Worm (Caenorhabditis elegans): Measurements from ENCODE around the gene srw-42.
"Not testable (repeated sequence)": the region's sequence is repeated elsewhere in the genome, so short reads cannot be mapped to it uniquely, and the experiment has no call there.

Gene srw-42

DNA sequence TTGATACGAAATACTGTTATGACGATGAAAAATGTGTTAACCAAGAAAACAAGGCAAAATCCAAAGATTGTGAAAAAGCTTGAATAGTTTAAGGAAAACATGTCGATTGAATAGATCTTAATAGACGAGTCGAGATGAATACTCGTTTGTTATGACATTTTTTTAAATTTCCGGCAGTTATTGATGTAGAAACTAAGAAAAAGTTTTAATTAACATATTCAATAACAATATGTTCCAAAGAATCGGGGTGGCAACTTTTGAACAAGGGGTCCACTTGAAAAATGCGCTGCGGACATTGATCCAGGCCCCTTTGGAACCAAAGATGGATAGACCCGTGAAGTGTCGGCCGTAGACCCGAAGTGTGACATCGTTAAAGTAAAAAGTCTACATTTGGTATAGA is 22.4 kb downstream of the srw-42 start, which contains the start of gene str-61:
str-61 (minus strand) TSS at position 101 of the 400 bp plus-strand sequence.
- TF ChIP-seq ceh-82 (tag; optimal IDR thresholded peaks at IDR 0.05), result no peak
- TF ChIP-seq jun-1 (tag; optimal IDR thresholded peaks at IDR 0.05), result no peak
- TF ChIP-seq zag-1 (tag; optimal IDR thresholded peaks at IDR 0.05), result no peak
- TF ChIP-seq R02D3.7 (tag; optimal IDR thresholded peaks at IDR 0.05), result no peak
- TF ChIP-seq ceh-16 (tag; optimal IDR thresholded peaks at IDR 0.05), result no peak
- TF ChIP-seq nhr-43 (tag; optimal IDR thresholded peaks at IDR 0.05; ENCODE audit: poor library complexity, severe bottlenecking), result no peak

DNA sequence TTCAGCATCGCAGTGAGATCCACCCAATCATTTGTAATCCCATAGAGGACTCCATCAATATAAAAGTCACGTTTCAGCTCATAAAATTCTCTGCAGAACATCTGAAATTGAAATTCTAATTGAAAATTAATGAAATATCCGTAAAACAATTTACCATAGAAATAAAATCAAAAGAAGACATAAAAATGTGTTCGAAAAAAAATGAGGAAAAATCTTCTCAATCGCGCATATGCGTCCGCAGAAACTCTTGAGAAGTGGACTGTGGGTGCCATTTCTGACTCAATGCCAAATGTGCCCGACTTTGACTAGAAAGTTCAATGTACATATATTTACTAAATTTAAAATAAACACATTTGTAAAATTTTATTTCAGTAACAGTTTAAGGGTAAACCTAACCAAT is 25.2 kb downstream of the srw-42 start, which contains the start of gene F14F8.9:
F14F8.9 (minus strand) TSS at position 101 of the 400 bp plus-strand sequence.
- no peak for TF ChIP-seq elt-2 (tag; optimal IDR thresholded peaks at IDR 0.05)
- no peak for TF ChIP-seq fkh-10 (GFP tag; optimal IDR thresholded peaks at IDR 0.05)
- TF ChIP-seq nhr-43 (tag; optimal IDR thresholded peaks at IDR 0.05; ENCODE audit: poor library complexity, severe bottlenecking), result no peak
- no peak for TF ChIP-seq nhr-25 (tag; optimal IDR thresholded peaks at IDR 0.05)
- TF ChIP-seq unc-39 (tag; optimal IDR thresholded peaks at IDR 0.05), result no peak
- TF ChIP-seq sea-2 (GFP tag; optimal IDR thresholded peaks at IDR 0.05), result no peak
- TF ChIP-seq jun-1 (tag; optimal IDR thresholded peaks at IDR 0.05), result no peak
- TF ChIP-seq snpc-4 (tag; optimal IDR thresholded peaks at IDR 0.05), result no peak
- no peak for TF ChIP-seq ama-1 (optimal IDR thresholded peaks at IDR 0.05)
- TF ChIP-seq daf-12 (tag; optimal IDR thresholded peaks at IDR 0.05), result no peak
- no peak for TF ChIP-seq R02D3.7 (tag; optimal IDR thresholded peaks at IDR 0.05)
- TF ChIP-seq ztf-11 (tag; optimal IDR thresholded peaks at IDR 0.05), result no peak
- no peak for TF ChIP-seq lin-15B (tag; optimal IDR thresholded peaks at IDR 0.05)

- no peak for TF ChIP-seq eor-1 (tag; optimal IDR thresholded peaks at IDR 0.05)
- TF ChIP-seq daf-12 (tag; optimal IDR thresholded peaks at IDR 0.05), result no peak
- no peak for TF ChIP-seq nhr-11 (tag; optimal IDR thresholded peaks at IDR 0.05)
- TF ChIP-seq aly-2 (tag; optimal IDR thresholded peaks at IDR 0.05), result no peak
- TF ChIP-seq jun-1 (tag; optimal IDR thresholded peaks at IDR 0.05), result no peak
- no peak for TF ChIP-seq hmg-11 (tag; optimal IDR thresholded peaks at IDR 0.05)
- TF ChIP-seq ama-1 (optimal IDR thresholded peaks at IDR 0.05), result no peak
- no peak for TF ChIP-seq lsy-12 (tag; optimal IDR thresholded peaks at IDR 0.05)
- TF ChIP-seq ceh-9 (tag; optimal IDR thresholded peaks at IDR 0.05), result no peak
- no peak for TF ChIP-seq zag-1 (tag; optimal IDR thresholded peaks at IDR 0.05)
- no peak for TF ChIP-seq snpc-4 (tag; optimal IDR thresholded peaks at IDR 0.05)
- TF ChIP-seq fkh-10 (GFP tag; optimal IDR thresholded peaks at IDR 0.05), result no peak
- TF ChIP-seq nhr-67 (tag; optimal IDR thresholded peaks at IDR 0.05), result no peak
- TF ChIP-seq elt-2 (tag; optimal IDR thresholded peaks at IDR 0.05), result no peak
- TF ChIP-seq nhr-77 (tag; optimal IDR thresholded peaks at IDR 0.05), result no peak
- TF ChIP-seq lin-39 (tag; optimal IDR thresholded peaks at IDR 0.05), result no peak
- TF ChIP-seq nfya-1 (tag; optimal IDR thresholded peaks at IDR 0.05; ENCODE audit: insufficient read depth), result no peak
These were observed 27.0 kb downstream of the srw-42 start, which contains the start of gene F14F8.14 for ce11 chrV:16666647-16667046. Gene F14F8.14, minus strand, starts transcription at chrV:16666747.

- TF ChIP-seq sea-2 (GFP tag; optimal IDR thresholded peaks at IDR 0.05); pha-4 (tag; optimal IDR thresholded peaks at IDR 0.05); unc-62 (GFP tag; optimal IDR thresholded peaks at IDR 0.05): not testable (repeated sequence)
These were observed 32.8 kb downstream of the srw-42 start, which contains the start of gene Y70C5B.2 for ce11 chrV:16660816-16661215. Gene Y70C5B.2, minus strand, starts transcription at chrV:16660916.

- not testable (repeated sequence) for TF ChIP-seq ceh-16, elt-1, ceh-9 (tag; optimal IDR thresholded peaks at IDR 0.05)
These were observed 39.4 kb downstream of the srw-42 start, which contains the start of gene W06G6.15 for ce11 chrV:16654242-16654641. Gene W06G6.15, plus strand, starts transcription at chrV:16654542.

DNA sequence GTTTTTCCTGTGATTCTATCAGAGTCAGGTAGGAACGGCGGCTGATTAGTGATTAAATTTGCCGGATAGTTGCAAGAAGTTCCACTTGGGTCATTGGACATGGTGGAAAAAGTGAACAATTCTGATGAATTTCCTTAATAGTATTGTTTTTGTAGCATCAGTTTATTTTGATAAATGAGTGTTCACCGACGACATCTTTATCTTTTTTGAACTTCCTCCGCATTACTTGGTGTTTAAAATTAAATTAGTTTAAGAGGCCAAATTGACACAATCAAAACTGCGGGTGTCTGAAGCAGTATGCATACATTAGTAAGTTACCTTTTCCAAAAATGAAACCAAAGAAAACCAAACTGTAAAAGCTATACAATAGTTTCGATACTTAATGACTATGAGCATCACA is 44.4 kb downstream of the srw-42 start, which contains the start of gene W06G6.11:
W06G6.11 (minus strand) TSS at position 101 of the 400 bp plus-strand sequence.
- TF ChIP-seq eor-1, daf-12, ceh-28 (tag; optimal IDR thresholded peaks at IDR 0.05): not testable (repeated sequence)
